Worm (Caenorhabditis elegans): ENCODE data around the gene fbxc-52.

The fbxc-52 gene

ce11 chrII:3682770-3683234 is 34.3 kb upstream of the fbxc-52 start, which contains the start of gene F19B10.1 (continued):
- TF ChIP-seq isw-1 (GFP tag; IDR thresholded peaks at IDR 0.05) (peak; percentile 31; the same call in 1 of the 2 replicates), xbp-1 (tag; optimal IDR thresholded peaks at IDR 0.05) (peak; percentile 68), pax-3 (tag; optimal IDR thresholded peaks at IDR 0.05) (no peak), ceh-63 (GFP tag; optimal IDR thresholded peaks at IDR 0.05) (no peak), tbx-2 (tag; optimal IDR thresholded peaks at IDR 0.05) (peak; percentile 73), unc-30 (tag; optimal IDR thresholded peaks at IDR 0.05) (no peak), aha-1 (tag; optimal IDR thresholded peaks at IDR 0.05) (no peak), egl-27 (tag; optimal IDR thresholded peaks at IDR 0.05) (no peak), zag-1 (tag; optimal IDR thresholded peaks at IDR 0.05) (no peak), efl-3 (GFP tag; optimal IDR thresholded peaks at IDR 0.05) (no peak), dsc-1 (tag; optimal IDR thresholded peaks at IDR 0.05) (peak; percentile 60), nhr-47 (tag; optimal IDR thresholded peaks at IDR 0.05) (peak; percentile 76), sup-37 (GFP tag; optimal IDR thresholded peaks at IDR 0.05) (no peak), elt-2 (tag; optimal IDR thresholded peaks at IDR 0.05) (peak; percentile 50), ceh-8 (GFP tag; optimal IDR thresholded peaks at IDR 0.05) (no peak), fkh-8 (tag; optimal IDR thresholded peaks at IDR 0.05) (no peak), hlh-4 (tag; optimal IDR thresholded peaks at IDR 0.05) (no peak), ztf-4 (tag; optimal IDR thresholded peaks at IDR 0.05) (no peak), swsn-7 (tag; optimal IDR thresholded peaks at IDR 0.05) (peak; percentile 65), ztf-11 (tag; optimal IDR thresholded peaks at IDR 0.05) (peak in 1 of 2 experiments; percentile 2), snu-23 (GFP tag; optimal IDR thresholded peaks at IDR 0.05) (peak; percentile 90), mef-2 (tag; optimal IDR thresholded peaks at IDR 0.05) (no peak), pqm-1 (tag; optimal IDR thresholded peaks at IDR 0.05) (no peak), C34B4.2 (tag; optimal IDR thresholded peaks at IDR 0.05) (no peak), skn-1 (tag; optimal IDR thresholded peaks at IDR 0.05) (peak; percentile 67), nhr-19 (GFP tag; conservative IDR thresholded peaks at IDR 0.05) (peak; percentile 67), fkh-10 (GFP tag; optimal IDR thresholded peaks at IDR 0.05) (no peak), alr-1 (tag; optimal IDR thresholded peaks at IDR 0.05; ENCODE audit: borderline replicate concordance) (no peak), dpl-1 (GFP tag; optimal IDR thresholded peaks at IDR 0.05) (peak; percentile 88 to 95 (median 94)), ceh-88 (GFP tag; IDR thresholded peaks at IDR 0.05) (no peak), Y116A8C.19 (tag; optimal IDR thresholded peaks at IDR 0.05; ENCODE audit: borderline replicate concordance) (no peak), vab-15 (tag; optimal IDR thresholded peaks at IDR 0.05) (peak; percentile 49), ceh-82 (tag; optimal IDR thresholded peaks at IDR 0.05) (peak in 1 of 3 experiments; percentile 55), grh-1 (GFP tag; IDR thresholded peaks at IDR 0.05) (0 out of 2 replicates have a peak, but pooled peaks have one; percentile 20), nhr-85 (tag) (peak; percentile 91), lin-15B (tag; optimal IDR thresholded peaks at IDR 0.05) (peak; percentile 52), unc-86 (tag; optimal IDR thresholded peaks at IDR 0.05) (peak; percentile 15), hpl-2 (GFP tag; optimal IDR thresholded peaks at IDR 0.05) (no peak), ets-5 (GFP tag; IDR thresholded peaks at IDR 0.05) (no peak), hlh-17 (GFP tag; optimal IDR thresholded peaks at IDR 0.05; ENCODE audit: borderline replicate concordance) (no peak), irx-1 (tag; optimal IDR thresholded peaks at IDR 0.05) (peak; percentile 59), aly-2 (tag; optimal IDR thresholded peaks at IDR 0.05) (peak; percentile 35), nhr-90 (tag; optimal IDR thresholded peaks at IDR 0.05; ENCODE audit: poor library complexity) (peak; percentile 82), nhr-84 (tag; optimal IDR thresholded peaks at IDR 0.05) (no peak), elt-3 (tag; optimal IDR thresholded peaks at IDR 0.05) (peak in 3 of 6 experiments; percentile 62 to 95 (median 85)), unc-62 (GFP tag; optimal IDR thresholded peaks at IDR 0.05) (no peak), nhr-237 (tag; optimal IDR thresholded peaks at IDR 0.05) (no peak), fkh-4 (tag; optimal IDR thresholded peaks at IDR 0.05; ENCODE audit: borderline replicate concordance) (no peak), mep-1 (tag; optimal IDR thresholded peaks at IDR 0.05) (peak; percentile 93), nhr-71 (tag; optimal IDR thresholded peaks at IDR 0.05) (peak; percentile 85), nhr-11 (tag; optimal IDR thresholded peaks at IDR 0.05) (no peak), C04F5.9 (tag; optimal IDR thresholded peaks at IDR 0.05) (peak; percentile 60)
